Worm (Caenorhabditis elegans): ENCODE data around the gene srlf-37.

DNA sequence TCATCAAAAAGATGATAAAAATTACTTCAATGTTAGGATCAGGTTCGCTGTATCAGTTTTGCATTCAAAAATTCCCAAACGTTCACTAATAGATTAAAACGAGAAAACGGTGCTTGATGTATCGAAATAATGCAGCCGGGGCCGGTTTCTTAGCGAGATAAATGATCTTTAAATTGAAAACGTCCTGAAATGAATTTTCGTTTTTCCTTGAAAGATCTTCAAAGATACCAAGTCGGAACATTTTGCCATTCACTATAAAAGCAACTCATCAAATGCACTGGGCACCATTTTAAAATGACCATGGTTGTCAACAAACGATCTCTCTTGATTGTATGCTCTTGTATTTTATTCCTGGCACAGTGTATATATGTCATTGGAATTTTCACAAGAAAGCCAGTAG lies 27.9 kb downstream of the srlf-37 start, which contains the start of gene K06H6.5:
- TF ChIP-seq elt-1 (tag; optimal IDR thresholded peaks at IDR 0.05; ENCODE audit: borderline replicate concordance, insufficient read depth) = no peak
- TF ChIP-seq ztf-11 (tag; optimal IDR thresholded peaks at IDR 0.05) = no peak
- TF ChIP-seq ces-1 (GFP tag; optimal IDR thresholded peaks at IDR 0.05) = no peak
- TF ChIP-seq unc-62 (GFP tag; optimal IDR thresholded peaks at IDR 0.05) = no peak
- no peak for TF ChIP-seq nhr-76 (tag; optimal IDR thresholded peaks at IDR 0.05)
- no peak for TF ChIP-seq nhr-237 (tag; optimal IDR thresholded peaks at IDR 0.05)
- no peak for TF ChIP-seq nhr-28 (tag; optimal IDR thresholded peaks at IDR 0.05)
- no peak for TF ChIP-seq snpc-4 (tag; optimal IDR thresholded peaks at IDR 0.05)
- no peak for TF ChIP-seq mab-5 (tag; optimal IDR thresholded peaks at IDR 0.05)
- no peak for TF ChIP-seq ceh-43 (GFP tag; optimal IDR thresholded peaks at IDR 0.05)
